Fruit fly (Drosophila melanogaster): ENCODE data around the gene CG33995.

CG33995 gene

DNA sequence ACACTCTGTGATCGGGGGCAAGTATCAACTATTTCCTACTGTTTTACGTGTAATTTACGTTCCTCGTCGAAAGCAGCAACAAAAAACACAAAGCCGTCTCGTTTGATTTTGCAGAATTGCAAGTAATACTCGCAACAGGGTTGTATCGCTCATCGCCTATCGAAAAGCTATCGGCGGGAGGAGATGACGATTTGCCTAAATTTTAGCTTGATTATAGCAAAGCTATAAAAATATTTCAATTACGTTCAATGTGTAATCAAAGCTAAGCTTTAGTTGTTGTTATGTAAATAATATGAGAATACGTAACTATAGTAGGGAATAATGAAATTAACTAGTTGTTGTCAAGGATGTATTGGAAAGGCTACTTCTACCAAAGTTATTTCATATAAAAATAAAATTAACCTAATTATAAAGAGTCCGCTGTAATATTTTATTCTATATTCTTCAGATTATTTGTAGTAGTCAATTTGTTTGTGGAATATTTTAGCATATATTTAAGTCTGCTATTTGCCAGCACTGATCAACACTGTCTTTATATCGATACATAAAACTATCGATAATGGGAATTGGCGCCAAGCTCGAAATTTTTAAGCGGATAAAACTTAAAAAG is 16.7 kb downstream of the CG33995 start, which contains the start of gene Rpn11 (continued):
- TF ChIP-seq ci (GFP tag; IDR thresholded peaks at IDR 0.05) (0 out of 3 replicates have a peak, but pooled peaks have one; percentile 9), CG12104 (GFP tag; optimal IDR thresholded peaks at IDR 0.05) (peak; percentile 51), fd96Cb (tag; optimal IDR thresholded peaks at IDR 0.05) (peak; percentile 45), Mes4 (GFP tag; optimal IDR thresholded peaks at IDR 0.05) (no peak), Max (GFP tag; optimal IDR thresholded peaks at IDR 0.05) (peak; percentile 46), luna (GFP tag; optimal IDR thresholded peaks at IDR 0.05) (no peak), Stat92E (GFP tag; optimal IDR thresholded peaks at IDR 0.05) (no peak), gt (GFP tag; IDR thresholded peaks at IDR 0.05) (no peak), vvl (GFP tag; IDR thresholded peaks at IDR 0.05) (peak; percentile 80), CG3281 (GFP tag; optimal IDR thresholded peaks at IDR 0.05) (peak; percentile 54), CG14050 (GFP tag; IDR thresholded peaks at IDR 0.05) (no peak), sug (tag; optimal IDR thresholded peaks at IDR 0.05) (peak; percentile 78), grn (GFP tag; optimal IDR thresholded peaks at IDR 0.05) (no peak), HLH4C (GFP tag; IDR thresholded peaks at IDR 0.05; ENCODE audit: partially characterized antibody) (peak; percentile 44), CG34224 (GFP tag; IDR thresholded peaks at IDR 0.05; ENCODE audit: partially characterized antibody) (0 out of 3 replicates have a peak, but pooled peaks have one; percentile 42)

DNA sequence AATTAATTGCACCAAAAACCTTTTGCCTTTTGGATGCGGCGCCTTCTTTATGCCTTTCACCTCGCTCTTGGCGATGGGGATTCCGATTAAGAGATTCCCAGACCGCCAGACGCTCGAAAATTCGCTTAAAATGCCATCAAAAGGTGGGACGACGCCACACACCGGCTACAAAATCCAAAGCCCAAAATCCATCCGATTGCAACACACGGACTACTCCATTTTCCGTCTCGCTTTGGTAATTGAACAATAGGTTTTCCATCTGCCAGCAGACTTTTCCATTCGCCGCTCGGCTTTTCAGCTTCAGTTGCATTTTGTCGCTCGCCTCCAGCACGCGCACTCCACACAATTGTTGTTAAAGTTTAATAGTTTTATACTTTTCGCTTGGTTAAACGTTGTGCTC is 17.4 kb downstream of the CG33995 start, which contains the start of gene qtc:
qtc (plus strand) TSS at position 301 of the 400 bp plus-strand sequence.
- TF ChIP-seq NK7.1 (GFP tag; optimal IDR thresholded peaks at IDR 0.05) (no peak), CG6791 (GFP tag; IDR thresholded peaks at IDR 0.05; ENCODE audit: partially characterized antibody) (peak; percentile 27; the same call in 1 of the 3 replicates)

DNA sequence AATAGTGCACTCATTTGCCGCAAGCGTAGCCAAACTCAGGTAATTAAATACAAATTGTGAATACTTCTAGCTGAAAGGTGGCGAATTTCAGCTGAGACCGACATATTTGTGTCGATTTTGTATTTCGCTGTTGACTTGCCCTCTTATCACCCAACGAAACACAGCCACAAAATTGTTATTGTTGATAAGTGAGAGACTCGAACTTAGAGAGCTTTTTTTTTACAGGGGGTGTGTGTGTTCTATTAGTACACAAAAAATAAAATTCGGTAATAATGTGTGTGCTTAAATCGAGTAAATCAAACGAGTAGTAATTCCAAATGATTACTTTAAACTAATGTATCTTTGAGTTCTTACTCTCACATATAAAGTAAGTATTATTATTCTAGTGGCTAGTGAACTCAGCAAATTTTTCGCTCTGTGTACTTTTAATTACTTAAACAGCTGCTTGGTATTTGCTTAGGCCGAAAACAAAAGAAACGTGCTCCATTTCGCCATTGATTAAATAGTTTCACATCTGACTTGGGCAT is 17.9 kb downstream of the CG33995 start:
- TF ChIP-seq CG2129 (GFP tag; IDR thresholded peaks at IDR 0.05; ENCODE audit: partially characterized antibody) (no peak), sd (tag; optimal IDR thresholded peaks at IDR 0.05) (peak; percentile 56), mld (GFP tag; IDR thresholded peaks at IDR 0.05; ENCODE audit: partially characterized antibody) (no peak), CG1603 (tag; optimal IDR thresholded peaks at IDR 0.05) (peak; percentile 54), gem (tag; optimal IDR thresholded peaks at IDR 0.05) (peak; percentile 79), Ravus (GFP tag; IDR thresholded peaks at IDR 0.05) (peak; percentile 18), CG10543 (GFP tag; optimal IDR thresholded peaks at IDR 0.05) (peak; percentile 73), CG11085 (GFP tag; IDR thresholded peaks at IDR 0.05) (0 out of 2 replicates have a peak, but pooled peaks have one; percentile 9), Camta (GFP tag; optimal IDR thresholded peaks at IDR 0.05) (peak; percentile 80), da (GFP tag; optimal IDR thresholded peaks at IDR 0.05) (peak; percentile 51), CG17361 (GFP tag; IDR thresholded peaks at IDR 0.05) (peak; percentile 60), CG4730 (GFP tag; IDR thresholded peaks at IDR 0.05) (peak; percentile 46; the same call in 1 of the 2 replicates), CG1647 (GFP tag; optimal IDR thresholded peaks at IDR 0.05) (peak; percentile 55), CG2120 (GFP tag; optimal IDR thresholded peaks at IDR 0.05) (peak; percentile 88), CG14014 (GFP tag; IDR thresholded peaks at IDR 0.05) (peak; percentile 87), gce (GFP tag; IDR thresholded peaks at IDR 0.05) (0 out of 3 replicates have a peak, but pooled peaks have one; percentile 29), CG17802 (tag; optimal IDR thresholded peaks at IDR 0.05) (no peak), crc (GFP tag; optimal IDR thresholded peaks at IDR 0.05) (peak; percentile 83), p53 (GFP tag; optimal IDR thresholded peaks at IDR 0.05) (peak; percentile 68), HHEX (GFP tag; optimal IDR thresholded peaks at IDR 0.05) (peak; percentile 76), CG1024 (GFP tag; IDR thresholded peaks at IDR 0.05) (peak; percentile 41; the same call in 1 of the 2 replicates), CG10462 (GFP tag; optimal IDR thresholded peaks at IDR 0.05) (no peak), zen2 (GFP tag; IDR thresholded peaks at IDR 0.05; ENCODE audit: partially characterized antibody) (no peak), CG12769 (tag; optimal IDR thresholded peaks at IDR 0.05) (peak; percentile 61), CG3847 (GFP tag; IDR thresholded peaks at IDR 0.05) (peak; percentile 41; the same call in 1 of the 2 replicates), scrt (GFP tag; optimal IDR thresholded peaks at IDR 0.05) (peak; percentile 67), amos (GFP tag; IDR thresholded peaks at IDR 0.05; ENCODE audit: partially characterized antibody) (no peak), Dfd (GFP tag; optimal IDR thresholded peaks at IDR 0.05) (no peak), CG9876 (GFP tag; optimal IDR thresholded peaks at IDR 0.05) (no peak)

Measured in whole organism, embryonic.